Fruit fly (Drosophila melanogaster) whole organism, embryonic: ENCODE measurements around the gene RPA3.

Source experiments
- Aef1 ChIP-seq: fragments of 200-800 bp; sonication (Bioruptor generic); IDR thresholded peaks from 3 replicates; pipeline ENCODE4 v1.3.6; 2022; ENCODE audit warnings: missing biosample characterization, missing genetic modification characterization
- CG10274 ChIP-seq: fragments of 200-800 bp; sonication (Bioruptor generic); optimal IDR thresholded peaks from 3 replicates; lab custom pipeline; 2017; ENCODE audit warnings: missing biosample characterization, mild to moderate bottlenecking, missing genetic modification characterization
- CG10979 ChIP-seq: fragments of 200-800 bp; sonication (Bioruptor generic); optimal IDR thresholded peaks from 2 replicates; lab custom pipeline; 2018; ENCODE audit warnings: missing biosample characterization, mild to moderate bottlenecking, missing genetic modification characterization, moderate library complexity
- CG11085 ChIP-seq: fragments of 200-800 bp; sonication (Bioruptor generic); IDR thresholded peaks from 2 replicates; pipeline ENCODE4 v1.3.6; 2022; ENCODE audit warnings: missing biosample characterization, missing genetic modification characterization
- CG12071 ChIP-seq: fragments of 200-800 bp; sonication (Bioruptor generic); optimal IDR thresholded peaks from 3 replicates; lab custom pipeline; 2018; ENCODE audit warnings: missing biosample characterization, mild to moderate bottlenecking, missing genetic modification characterization
- CG12744 ChIP-seq: fragments of 200-800 bp; sonication (Bioruptor generic); optimal IDR thresholded peaks from 2 replicates; lab custom pipeline; 2016; ENCODE audit warnings: missing biosample characterization, missing genetic modification characterization
- CG13287 ChIP-seq: fragments of 200-800 bp; sonication (Bioruptor generic); IDR thresholded peaks from 2 replicates; pipeline ENCODE4 v1.3.6; 2022; ENCODE audit warnings: missing biosample characterization, missing genetic modification characterization; ENCODE audit not compliant: partially characterized antibody
- CG1647 ChIP-seq: fragments of 200-800 bp; sonication (Bioruptor generic); optimal IDR thresholded peaks from 3 replicates; lab custom pipeline; 2016; ENCODE audit warnings: missing biosample characterization, missing genetic modification characterization
- CG17829 ChIP-seq: fragments of 200-800 bp; optimal IDR thresholded peaks from 2 replicates; lab custom pipeline; 2019; ENCODE audit warnings: missing biosample characterization, mild to moderate bottlenecking, missing genetic modification characterization, moderate library complexity
- CG2875 ChIP-seq: fragments of 200-800 bp; sonication (Bioruptor generic); optimal IDR thresholded peaks from 2 replicates; lab custom pipeline; 2017; ENCODE audit warnings: missing biosample characterization, mild to moderate bottlenecking, missing genetic modification characterization, missing genetic modification reagents
- CG2889 ChIP-seq: fragments of 200-800 bp; sonication (Bioruptor generic); IDR thresholded peaks from 3 replicates; pipeline ENCODE4 v1.3.6; 2022; ENCODE audit warnings: missing biosample characterization, missing genetic modification characterization
- CG34376 ChIP-seq: fragments of 200-800 bp; sonication (Bioruptor generic); optimal IDR thresholded peaks from 2 replicates; lab custom pipeline; 2018; ENCODE audit warnings: missing biosample characterization, mild to moderate bottlenecking, missing genetic modification characterization
- CG4730 ChIP-seq: fragments of 200-800 bp; sonication (Bioruptor generic); IDR thresholded peaks from 2 replicates; pipeline ENCODE4 v1.3.6; 2022; ENCODE audit warnings: missing biosample characterization, missing genetic modification characterization
- CG6765 ChIP-seq: fragments of 200-800 bp; sonication (Bioruptor generic); optimal IDR thresholded peaks from 3 replicates; lab custom pipeline; 2017; ENCODE audit warnings: missing biosample characterization, mild to moderate bottlenecking, missing genetic modification characterization
- CG6791 ChIP-seq: fragments of 200-800 bp; sonication (Bioruptor generic); IDR thresholded peaks from 3 replicates; pipeline ENCODE4 v1.3.6; 2022; ENCODE audit warnings: missing biosample characterization, missing genetic modification characterization; ENCODE audit not compliant: partially characterized antibody
- CG9817 ChIP-seq: fragments of 200-800 bp; sonication (Bioruptor generic); optimal IDR thresholded peaks from 2 replicates; lab custom pipeline; 2018; ENCODE audit warnings: missing biosample characterization, mild to moderate bottlenecking, missing genetic modification characterization, moderate library complexity
- CG9932 ChIP-seq: fragments of 200-800 bp; sonication (Bioruptor generic); IDR thresholded peaks from 2 replicates; pipeline ENCODE4 v1.3.6; 2022; ENCODE audit warnings: missing biosample characterization, missing genetic modification characterization
- CrebB ChIP-seq: fragments of 200-800 bp; sonication (Bioruptor generic); optimal IDR thresholded peaks from 3 replicates; lab custom pipeline; 2018; ENCODE audit warnings: missing biosample characterization, mild to moderate bottlenecking, missing genetic modification characterization
- Dad ChIP-seq: fragments of 200-800 bp; sonication (Bioruptor generic); optimal IDR thresholded peaks from 3 replicates; lab custom pipeline; 2016; ENCODE audit warnings: missing biosample characterization, missing genetic modification characterization
- Doc3 ChIP-seq: fragments of 200-800 bp; sonication (Bioruptor generic); IDR thresholded peaks from 3 replicates; pipeline ENCODE4 v1.3.6; 2022; ENCODE audit warnings: missing biosample characterization, missing genetic modification characterization; ENCODE audit not compliant: partially characterized antibody
- HmgZ ChIP-seq: fragments of 200-800 bp; sonication (Bioruptor generic); optimal IDR thresholded peaks from 2 replicates; lab custom pipeline; 2018; ENCODE audit warnings: missing biosample characterization, mild to moderate bottlenecking, missing genetic modification characterization
- Hr39 ChIP-seq: fragments of >200 bp; optimal IDR thresholded peaks from 2 replicates; lab custom pipeline; 2017
- Kr ChIP-seq: fragments of 200-800 bp; sonication (Bioruptor generic); optimal IDR thresholded peaks from 2 replicates; lab custom pipeline; 2017; ENCODE audit warnings: missing biosample characterization, mild to moderate bottlenecking, missing genetic modification characterization
- Lpt ChIP-seq: fragments of >200 bp; optimal IDR thresholded peaks from 2 replicates; lab custom pipeline; 2018; ENCODE audit warnings: missing biosample characterization, missing genetic modification characterization
- Nf-YA ChIP-seq: fragments of 200-800 bp; sonication (Bioruptor generic); IDR thresholded peaks from 2 replicates; pipeline ENCODE4 v1.3.6; 2022; ENCODE audit warnings: missing biosample characterization, missing genetic modification characterization
- Oaz ChIP-seq: fragments of 200-800 bp; sonication (Bioruptor generic); IDR thresholded peaks from 2 replicates; pipeline ENCODE4 v1.3.6; 2022; ENCODE audit warnings: missing biosample characterization, missing genetic modification characterization
- Scr ChIP-seq: fragments of 200-800 bp; sonication (Bioruptor generic); IDR thresholded peaks from 2 replicates; pipeline ENCODE4 v1.3.6; 2022; ENCODE audit warnings: missing biosample characterization, missing genetic modification characterization; ENCODE audit not compliant: partially characterized antibody
- Six4 ChIP-seq: fragments of 200-800 bp; sonication (Bioruptor generic); optimal IDR thresholded peaks from 2 replicates; lab custom pipeline; 2016; ENCODE audit warnings: missing biosample characterization, missing genetic modification characterization
- Stat92E ChIP-seq, 3 experiments: fragments of >200 bp in 2 of 3; fragments of 200-800 bp in 1 of 3; sonication (Bioruptor generic) in 1 of 3; optimal IDR thresholded peaks; 2 replicates each; lab custom pipeline; 2017 to 2019; ENCODE audit warnings: missing biosample characterization in 3 of 3, missing genetic modification characterization in 3 of 3, mild to moderate bottlenecking in 1 of 3, moderate library complexity in 1 of 3
- Trl ChIP-seq, 3 experiments: fragments of >200 bp in 2 of 3; fragments of 200-800 bp in 1 of 3; sonication (Bioruptor generic) in 1 of 3; optimal IDR thresholded peaks; 2 replicates in 1 of 3; 3 replicates in 2 of 3; lab custom pipeline; 2016 to 2017; ENCODE audit warnings: missing biosample characterization in 1 of 3, missing genetic modification characterization in 1 of 3
- bbx ChIP-seq: fragments of 200-800 bp; sonication (Bioruptor generic); IDR thresholded peaks from 2 replicates; pipeline ENCODE4 v1.3.6; 2022; ENCODE audit warnings: missing biosample characterization, missing genetic modification characterization; ENCODE audit not compliant: partially characterized antibody
- corto ChIP-seq: fragments of 200-800 bp; sonication (Bioruptor generic); optimal IDR thresholded peaks from 2 replicates; lab custom pipeline; 2016; ENCODE audit warnings: missing biosample characterization, mild to moderate bottlenecking, missing genetic modification characterization, moderate library complexity
- crp ChIP-seq, 2 experiments: fragments of 200-800 bp; sonication (Bioruptor generic); optimal IDR thresholded peaks; 2 replicates in 1 of 2; 3 replicates in 1 of 2; lab custom pipeline; 2017; ENCODE audit warnings: missing biosample characterization in 2 of 2, missing genetic modification characterization in 2 of 2, mild to moderate bottlenecking in 1 of 2, moderate library complexity in 1 of 2
- da ChIP-seq: fragments of 200-800 bp; sonication (Bioruptor generic); optimal IDR thresholded peaks from 2 replicates; lab custom pipeline; 2016; ENCODE audit warnings: missing biosample characterization, missing genetic modification characterization
- emc ChIP-seq: fragments of 200-800 bp; sonication (Bioruptor generic); optimal IDR thresholded peaks from 2 replicates; lab custom pipeline; 2016; ENCODE audit warnings: missing biosample characterization, missing genetic modification characterization
- ewg ChIP-seq: fragments of 200-800 bp; sonication (Bioruptor generic); optimal IDR thresholded peaks from 3 replicates; lab custom pipeline; 2017; ENCODE audit warnings: mild to moderate bottlenecking, missing biosample characterization, missing genetic modification reagents, missing genetic modification characterization
- fd3F ChIP-seq: fragments of 200-800 bp; sonication (Bioruptor generic); optimal IDR thresholded peaks from 2 replicates; lab custom pipeline; 2018; ENCODE audit warnings: missing biosample characterization, mild to moderate bottlenecking, missing genetic modification characterization, moderate library complexity
- fd64A ChIP-seq: fragments of 200-800 bp; sonication (Bioruptor generic); optimal IDR thresholded peaks from 3 replicates; lab custom pipeline; 2018; ENCODE audit warnings: missing biosample characterization, mild to moderate bottlenecking, missing genetic modification characterization
- kah ChIP-seq: fragments of 200-800 bp; sonication (Bioruptor generic); optimal IDR thresholded peaks from 2 replicates; lab custom pipeline; 2018; ENCODE audit warnings: missing biosample characterization, mild to moderate bottlenecking, missing genetic modification characterization
- lbe ChIP-seq: fragments of 200-800 bp; sonication (Bioruptor generic); optimal IDR thresholded peaks from 2 replicates; lab custom pipeline; 2016; ENCODE audit warnings: missing biosample characterization, mild to moderate bottlenecking, missing genetic modification characterization
- nmo ChIP-seq: fragments of 200-800 bp; sonication (Bioruptor generic); optimal IDR thresholded peaks from 2 replicates; lab custom pipeline; 2018; ENCODE audit warnings: missing biosample characterization, mild to moderate bottlenecking, missing genetic modification characterization, moderate library complexity
- p53 ChIP-seq: fragments of 200-800 bp; sonication (Bioruptor generic); optimal IDR thresholded peaks from 2 replicates; lab custom pipeline; 2016; ENCODE audit warnings: missing biosample characterization, missing genetic modification characterization
- pnt ChIP-seq: fragments of 200-800 bp; sonication (Bioruptor generic); optimal IDR thresholded peaks from 3 replicates; lab custom pipeline; 2016; ENCODE audit warnings: missing biosample characterization, missing genetic modification characterization
- shn ChIP-seq: fragments of 200-800 bp; sonication (Bioruptor generic); optimal IDR thresholded peaks from 3 replicates; lab custom pipeline; 2016; ENCODE audit warnings: missing biosample characterization, missing genetic modification characterization
- sob ChIP-seq: fragments of 200-800 bp; sonication (Bioruptor generic); IDR thresholded peaks from 2 replicates; pipeline ENCODE4 v1.3.6; 2022; ENCODE audit warnings: missing biosample characterization, missing genetic modification characterization
- sr ChIP-seq: fragments of 200-800 bp; sonication (Bioruptor generic); IDR thresholded peaks from 3 replicates; pipeline ENCODE4 v1.3.6; 2022; ENCODE audit warnings: missing biosample characterization, missing genetic modification characterization
- tap ChIP-seq: fragments of 200-800 bp; optimal IDR thresholded peaks from 3 replicates; lab custom pipeline; 2019; ENCODE audit warnings: missing biosample characterization, mild to moderate bottlenecking, missing genetic modification characterization, moderate library complexity
- trem ChIP-seq: fragments of 200-800 bp; optimal IDR thresholded peaks from 3 replicates; lab custom pipeline; 2019; ENCODE audit warnings: missing biosample characterization, mild to moderate bottlenecking, missing genetic modification characterization, moderate library complexity
- tx ChIP-seq: fragments of 200-800 bp; sonication (Bioruptor generic); optimal IDR thresholded peaks from 2 replicates; lab custom pipeline; 2016; ENCODE audit warnings: missing biosample characterization, missing genetic modification characterization
- zf30C ChIP-seq: fragments of 200-800 bp; sonication (Bioruptor generic); optimal IDR thresholded peaks from 3 replicates; lab custom pipeline; 2018; ENCODE audit warnings: missing biosample characterization, mild to moderate bottlenecking, missing genetic modification characterization
- zfh1 ChIP-seq: fragments of 200-800 bp; sonication (Bioruptor generic); IDR thresholded peaks from 3 replicates; pipeline ENCODE4 v1.3.6; 2022; ENCODE audit warnings: missing biosample characterization, missing genetic modification characterization

Gene RPA3

dm6 chrX:11611645-11612079 is 4.0 kb downstream of the RPA3 start, which contains the start of the genes CG2247 and CG1703 (continued):
- TF ChIP-seq fd3F (no peak), CG2875 (no peak), pnt (GFP tag; lab: Kevin White, UChicago) (no peak), Scr (GFP tag; lab: Robert Waterston, UW) (peak; percentile 90), da (no peak), Aef1 (peak; percentile 81), Doc3 (GFP tag; lab: Robert Waterston, UW) (peak; percentile 70; the same call in 2 of the 3 replicates), HmgZ (tag; lab: Kevin White, UChicago) (peak; percentile 4), CG11085 (GFP tag; lab: Robert Waterston, UW) (no peak), tx (no peak), CG13287 (GFP tag; lab: Robert Waterston, UW) (peak; percentile 88), shn (GFP tag; lab: Kevin White, UChicago) (no peak), sr (no peak), kah (no peak), CG10979 (tag; lab: Kevin White, UChicago) (no peak), CG12071 (no peak), tap (no peak), sob (no peak), p53 (GFP tag; lab: Kevin White, UChicago) (no peak), CG9817 (tag; lab: Kevin White, UChicago) (no peak), crp (GFP tag; optimal IDR thresholded peaks at IDR 0.05; lab: Kevin White, UChicago) (peak in 1 of 2 experiments; percentile 49), emc (no peak), CG9932 (GFP tag; lab: Robert Waterston, UW) (no peak), CrebB (tag; lab: Kevin White, UChicago) (no peak), corto (GFP tag; lab: Kevin White, UChicago) (no peak), Oaz (no peak), fd64A (no peak), Trl (optimal IDR thresholded peaks at IDR 0.05; lab: Kevin White, UChicago) (no peak), Trl (GFP tag; optimal IDR thresholded peaks at IDR 0.05; lab: Kevin White, UChicago) (no peak), CG17829 (tag; lab: Kevin White, UChicago) (peak; percentile 55), ewg (GFP tag; lab: Kevin White, UChicago) (no peak), zf30C (GFP tag; lab: Kevin White, UChicago) (no peak), Six4 (GFP tag; lab: Kevin White, UChicago) (no peak), CG6765 (GFP tag; lab: Kevin White, UChicago) (no peak), CG10274 (no peak), Stat92E (GFP tag; optimal IDR thresholded peaks at IDR 0.05; lab: Kevin White, UChicago) (no peak), Hr39 (lab: Kevin White, UChicago) (no peak), CG4730 (GFP tag; lab: Robert Waterston, UW) (no peak), lbe (GFP tag; lab: Kevin White, UChicago) (no peak), Dad (no peak), CG34376 (no peak), trem (tag; lab: Kevin White, UChicago) (peak; percentile 76), Lpt (GFP tag; lab: Kevin White, UChicago) (no peak), nmo (GFP tag; lab: Kevin White, UChicago) (peak; percentile 62), bbx (GFP tag; lab: Robert Waterston, UW) (peak; percentile 81), CG6791 (GFP tag; lab: Robert Waterston, UW) (peak; percentile 72; the same call in 2 of the 3 replicates), zfh1 (GFP tag; lab: Robert Waterston, UW) (no peak), Kr (GFP tag; lab: Kevin White, UChicago) (no peak), Nf-YA (GFP tag; lab: Robert Waterston, UW) (no peak), CG2889 (GFP tag; lab: Robert Waterston, UW) (no peak), CG1647 (no peak), CG12744 (GFP tag; lab: Kevin White, UChicago) (no peak)
